Fruit fly (Drosophila melanogaster) whole organism, wandering third instar larva: Measurements from ENCODE around the gene slam.

Source experiments
- Dfd ChIP-seq: fragments of >200 bp; optimal IDR thresholded peaks from 2 replicates; lab custom pipeline; 2017; ENCODE audit warnings: missing biosample characterization, missing genetic modification characterization
- Hnf4 ChIP-seq: fragments of 200-800 bp; sonication (Bioruptor generic); optimal IDR thresholded peaks from 2 replicates; lab custom pipeline; 2016; ENCODE audit warnings: missing biosample characterization, mild to moderate bottlenecking, missing genetic modification characterization
- Rel ChIP-seq, 2 experiments: fragments of 200-800 bp; sonication (Bioruptor generic) in 1 of 2; optimal IDR thresholded peaks; 2 replicates in 1 of 2; 3 replicates in 1 of 2; lab custom pipeline; 2016 to 2019; ENCODE audit warnings: mild to moderate bottlenecking in 2 of 2, missing biosample characterization in 2 of 2, missing genetic modification characterization in 2 of 2, moderate library complexity in 1 of 2
- fru ChIP-seq: fragments of 200-800 bp; sonication (Bioruptor generic); optimal IDR thresholded peaks from 3 replicates; lab custom pipeline; 2016; ENCODE audit warnings: missing biosample characterization, mild to moderate bottlenecking, missing genetic modification characterization
- jim ChIP-seq: fragments of 175-275, 200-325 bp; sonication (Bioruptor generic); optimal IDR thresholded peaks from 2 replicates; lab custom pipeline; 2016; ENCODE audit warnings: missing biosample characterization, mild to moderate bottlenecking, missing genetic modification characterization
- lola ChIP-seq: fragments of >200 bp; optimal IDR thresholded peaks from 2 replicates; lab custom pipeline; 2017; ENCODE audit warnings: missing biosample characterization, missing genetic modification characterization
- psq ChIP-seq: fragments of 200-800 bp; sonication (Bioruptor generic); optimal IDR thresholded peaks from 3 replicates; lab custom pipeline; 2017; ENCODE audit warnings: missing biosample characterization, mild to moderate bottlenecking, missing genetic modification characterization, moderate library complexity

DNA sequence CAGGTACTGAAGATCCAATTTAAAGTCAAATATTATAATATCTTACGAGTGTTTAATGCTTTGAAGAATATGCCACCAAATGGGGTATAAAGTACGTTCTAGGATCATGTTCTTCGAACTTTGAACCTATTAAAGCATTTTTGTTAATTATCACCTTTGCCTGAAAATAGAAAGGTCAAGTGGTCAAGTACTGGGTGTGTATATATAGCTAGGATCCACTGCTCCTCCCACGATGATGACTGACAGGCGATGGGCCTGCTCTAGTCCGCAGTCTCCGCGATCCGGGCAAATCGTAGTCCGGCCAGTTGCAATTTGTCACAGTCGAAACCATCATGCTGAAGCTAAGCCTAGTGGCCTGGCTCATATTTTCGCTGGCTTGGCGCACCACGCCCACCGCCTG, 8.8 kb downstream of the slam start, which contains the start of gene Nepl5:
- no peak for TF ChIP-seq lola (GFP tag; lab: Kevin White, UChicago)
- TF ChIP-seq jim (GFP tag; lab: Kevin White, UChicago): no peak
- no peak for TF ChIP-seq Rel (GFP tag; optimal IDR thresholded peaks at IDR 0.05; lab: Kevin White, UChicago)
- TF ChIP-seq Rel (tag; optimal IDR thresholded peaks at IDR 0.05; lab: Kevin White, UChicago): no peak
- TF ChIP-seq Hnf4: no peak
- no peak for TF ChIP-seq psq (GFP tag; lab: Kevin White, UChicago)
- no peak for TF ChIP-seq Dfd (GFP tag; lab: Kevin White, UChicago)
- TF ChIP-seq fru (GFP tag; lab: Kevin White, UChicago): no peak
